Fruit fly (Drosophila melanogaster) whole organism, embryonic: ENCODE results near the gene nerfin-2.

Experiments
- Aef1 ChIP-seq: fragments of 200-800 bp; sonication (Bioruptor generic); IDR thresholded peaks from 3 replicates; pipeline ENCODE4 v1.3.6; 2022; ENCODE audit warnings: missing biosample characterization, missing genetic modification characterization
- CG10654 ChIP-seq: fragments of 200-800 bp; sonication (Bioruptor generic); optimal IDR thresholded peaks from 2 replicates; lab custom pipeline; 2016; ENCODE audit warnings: missing biosample characterization, missing genetic modification characterization
- CG14050 ChIP-seq: fragments of 200-800 bp; sonication (Bioruptor generic); IDR thresholded peaks from 3 replicates; pipeline ENCODE4 v1.3.6; 2022; ENCODE audit warnings: missing biosample characterization, missing genetic modification characterization
- CG14441 ChIP-seq: fragments of 200-800 bp; sonication (Bioruptor generic); IDR thresholded peaks from 2 replicates; pipeline ENCODE4 v1.3.6; 2022; ENCODE audit warnings: missing biosample characterization, missing genetic modification characterization
- CG15269 ChIP-seq: fragments of 200-800 bp; sonication (Bioruptor generic); optimal IDR thresholded peaks from 2 replicates; lab custom pipeline; 2018; ENCODE audit warnings: missing biosample characterization, mild to moderate bottlenecking, missing genetic modification characterization, moderate library complexity
- CG15479 ChIP-seq: fragments of 200-800 bp; sonication (Bioruptor generic); optimal IDR thresholded peaks from 3 replicates; lab custom pipeline; 2019; ENCODE audit warnings: missing biosample characterization, mild to moderate bottlenecking, missing genetic modification characterization, moderate library complexity
- CG15696 ChIP-seq: fragments of 200-800 bp; sonication (Bioruptor generic); optimal IDR thresholded peaks from 2 replicates; lab custom pipeline; 2019; ENCODE audit warnings: missing biosample characterization, mild to moderate bottlenecking, missing genetic modification characterization, moderate library complexity
- CG17328 ChIP-seq: fragments of 200-800 bp; sonication (Bioruptor generic); IDR thresholded peaks from 2 replicates; pipeline ENCODE4 v1.3.6; 2022; ENCODE audit warnings: missing biosample characterization, missing genetic modification characterization
- CG2889 ChIP-seq: fragments of 200-800 bp; sonication (Bioruptor generic); IDR thresholded peaks from 3 replicates; pipeline ENCODE4 v1.3.6; 2022; ENCODE audit warnings: missing biosample characterization, missing genetic modification characterization
- CG31224 ChIP-seq: fragments of 200-800 bp; sonication (Bioruptor generic); IDR thresholded peaks from 2 replicates; pipeline ENCODE4 v1.3.6; 2022; ENCODE audit warnings: missing biosample characterization, missing genetic modification characterization
- CG32532 ChIP-seq: fragments of 200-800 bp; sonication (Bioruptor generic); IDR thresholded peaks from 2 replicates; pipeline ENCODE4 v1.3.6; 2022; ENCODE audit warnings: missing biosample characterization, missing genetic modification characterization
- CG34376 ChIP-seq: fragments of 200-800 bp; sonication (Bioruptor generic); optimal IDR thresholded peaks from 2 replicates; lab custom pipeline; 2018; ENCODE audit warnings: missing biosample characterization, mild to moderate bottlenecking, missing genetic modification characterization
- CG3995 ChIP-seq: fragments of 200-800 bp; sonication (Bioruptor generic); optimal IDR thresholded peaks from 3 replicates; lab custom pipeline; 2016; ENCODE audit warnings: missing biosample characterization, missing genetic modification characterization
- CG4282 ChIP-seq: fragments of 200-800 bp; sonication (Bioruptor generic); optimal IDR thresholded peaks from 2 replicates; lab custom pipeline; 2016; ENCODE audit warnings: missing biosample characterization, missing genetic modification characterization
- CG4360 ChIP-seq: fragments of 200-800 bp; sonication (Bioruptor generic); IDR thresholded peaks from 2 replicates; pipeline ENCODE4 v1.3.6; 2022; ENCODE audit warnings: missing biosample characterization, missing genetic modification characterization
- CG4404 ChIP-seq: fragments of 200-800 bp; sonication (Bioruptor generic); IDR thresholded peaks from 2 replicates; pipeline ENCODE4 v1.3.6; 2022; ENCODE audit warnings: missing biosample characterization, missing genetic modification characterization
- CG5180 ChIP-seq: fragments of 200-800 bp; sonication (Bioruptor generic); optimal IDR thresholded peaks from 3 replicates; lab custom pipeline; 2017; ENCODE audit warnings: missing biosample characterization, missing genetic modification characterization, mild to moderate bottlenecking, moderate library complexity, missing genetic modification reagents
- CG5953 ChIP-seq: fragments of 200-800 bp; sonication (Bioruptor generic); IDR thresholded peaks from 2 replicates; pipeline ENCODE4 v1.3.6; 2022; ENCODE audit warnings: missing biosample characterization, missing genetic modification characterization
- CG7357 ChIP-seq: fragments of 200-800 bp; sonication (Bioruptor generic); IDR thresholded peaks from 3 replicates; pipeline ENCODE4 v1.3.6; 2022; ENCODE audit warnings: missing biosample characterization, missing genetic modification characterization
- CG7556 ChIP-seq: fragments of 200-800 bp; sonication (Bioruptor generic); optimal IDR thresholded peaks from 2 replicates; lab custom pipeline; 2017; ENCODE audit warnings: missing biosample characterization, mild to moderate bottlenecking, missing genetic modification characterization
- CG8388 ChIP-seq: fragments of 200-800 bp; sonication (Bioruptor generic); optimal IDR thresholded peaks from 2 replicates; lab custom pipeline; 2019; ENCODE audit warnings: missing biosample characterization, mild to moderate bottlenecking, missing genetic modification characterization, moderate library complexity
- CG8924 ChIP-seq: fragments of 200-800 bp; optimal IDR thresholded peaks from 3 replicates; lab custom pipeline; 2019; ENCODE audit warnings: missing biosample characterization, mild to moderate bottlenecking, missing genetic modification characterization, moderate library complexity
- CkIIα-i1 ChIP-seq: fragments of 200-800 bp; sonication (Bioruptor generic); IDR thresholded peaks from 2 replicates; pipeline ENCODE4 v1.3.6; 2022; ENCODE audit warnings: missing biosample characterization, missing genetic modification characterization
- D19A ChIP-seq: fragments of 200-800 bp; optimal IDR thresholded peaks from 3 replicates; lab custom pipeline; 2019; ENCODE audit warnings: missing biosample characterization, mild to moderate bottlenecking, missing genetic modification characterization, moderate library complexity
- Fer1 ChIP-seq: fragments of 200-800 bp; sonication (Bioruptor generic); optimal IDR thresholded peaks from 2 replicates; lab custom pipeline; 2017; ENCODE audit warnings: missing biosample characterization, mild to moderate bottlenecking, missing genetic modification characterization
- GATAe ChIP-seq: fragments of 200-800 bp; sonication (Bioruptor generic); conservative IDR thresholded peaks from 2 replicates; pipeline ENCODE4 v1.3.6; 2022; ENCODE audit warnings: missing biosample characterization, missing genetic modification characterization
- Nf-YC ChIP-seq: fragments of 200-800 bp; optimal IDR thresholded peaks from 3 replicates; lab custom pipeline; 2019; ENCODE audit warnings: missing biosample characterization, mild to moderate bottlenecking, missing genetic modification characterization, moderate library complexity
- ab ChIP-seq: fragments of 200-800 bp; sonication (Bioruptor generic); optimal IDR thresholded peaks from 2 replicates; lab custom pipeline; 2016; ENCODE audit warnings: missing biosample characterization, missing genetic modification characterization
- al ChIP-seq: fragments of 200-800 bp; sonication (Bioruptor generic); IDR thresholded peaks from 2 replicates; pipeline ENCODE4 v1.3.6; 2022; ENCODE audit warnings: missing biosample characterization, missing genetic modification characterization
- bab2 ChIP-seq: fragments of 200-800 bp; sonication (Bioruptor generic); optimal IDR thresholded peaks from 2 replicates; lab custom pipeline; 2016; ENCODE audit warnings: missing biosample characterization, missing genetic modification characterization
- ci ChIP-seq: fragments of 200-800 bp; sonication (Bioruptor generic); IDR thresholded peaks from 3 replicates; pipeline ENCODE4 v1.3.6; 2022; ENCODE audit warnings: missing biosample characterization, missing genetic modification characterization
- crp ChIP-seq, 2 experiments: fragments of 200-800 bp; sonication (Bioruptor generic); optimal IDR thresholded peaks; 2 replicates in 1 of 2; 3 replicates in 1 of 2; lab custom pipeline; 2017; ENCODE audit warnings: missing biosample characterization in 2 of 2, missing genetic modification characterization in 2 of 2, mild to moderate bottlenecking in 1 of 2, moderate library complexity in 1 of 2
- cwo ChIP-seq: fragments of 200-800 bp; sonication (Bioruptor generic); optimal IDR thresholded peaks from 3 replicates; lab custom pipeline; 2017; ENCODE audit warnings: missing biosample characterization, missing genetic modification characterization, mild to moderate bottlenecking, moderate library complexity, missing genetic modification reagents
- ems ChIP-seq: fragments of 200-800 bp; sonication (Bioruptor generic); optimal IDR thresholded peaks from 3 replicates; lab custom pipeline; 2016; ENCODE audit warnings: missing biosample characterization, missing genetic modification characterization
- fd96Cb ChIP-seq: fragments of 200-800 bp; sonication (Bioruptor generic); optimal IDR thresholded peaks from 2 replicates; lab custom pipeline; 2018; ENCODE audit warnings: missing biosample characterization, mild to moderate bottlenecking, missing genetic modification characterization, moderate library complexity
- gsb-n ChIP-seq: fragments of 200-800 bp; sonication (Bioruptor generic); optimal IDR thresholded peaks from 3 replicates; lab custom pipeline; 2018; ENCODE audit warnings: missing biosample characterization, mild to moderate bottlenecking, missing genetic modification characterization
- hbn ChIP-seq: fragments of 200-800 bp; sonication (Bioruptor generic); IDR thresholded peaks from 2 replicates; pipeline ENCODE4 v1.3.6; 2022; ENCODE audit warnings: missing biosample characterization, missing genetic modification characterization; ENCODE audit not compliant: partially characterized antibody
- lbe ChIP-seq: fragments of 200-800 bp; sonication (Bioruptor generic); optimal IDR thresholded peaks from 2 replicates; lab custom pipeline; 2016; ENCODE audit warnings: missing biosample characterization, mild to moderate bottlenecking, missing genetic modification characterization
- pan ChIP-seq, 4 experiments: fragments of >200 bp in 3 of 4; fragments of 200-800 bp in 1 of 4; sonication (Bioruptor generic) in 1 of 4; optimal IDR thresholded peaks in 3 of 4; IDR thresholded peaks in 1 of 4; 2 replicates each; pipeline versions ENCODE4 v1.3.6 to Lab custom; 2017 to 2022; ENCODE audit warnings: missing biosample characterization in 2 of 4, missing genetic modification characterization in 2 of 4, mixed read lengths in 1 of 4
- pros ChIP-seq: fragments of 200-800 bp; sonication (Bioruptor generic); optimal IDR thresholded peaks from 3 replicates; lab custom pipeline; 2019; ENCODE audit warnings: missing biosample characterization, mild to moderate bottlenecking, missing genetic modification characterization, moderate library complexity
- repo ChIP-seq: fragments of 200-800 bp; sonication (Bioruptor generic); optimal IDR thresholded peaks from 2 replicates; lab custom pipeline; 2016; ENCODE audit warnings: missing biosample characterization, missing genetic modification characterization
- sens ChIP-seq: fragments of 200-800 bp; sonication (Bioruptor generic); peaks from one replicate; lab custom pipeline; 2016; ENCODE audit warnings: missing biosample characterization, missing genetic modification characterization
- sim ChIP-seq: fragments of 200-800 bp; sonication (Bioruptor generic); IDR thresholded peaks from 2 replicates; pipeline ENCODE4 v1.3.6; 2022; ENCODE audit warnings: missing biosample characterization, missing genetic modification characterization
- sug ChIP-seq: fragments of 200-800 bp; optimal IDR thresholded peaks from 2 replicates; lab custom pipeline; 2019; ENCODE audit warnings: missing biosample characterization, mild to moderate bottlenecking, missing genetic modification characterization, moderate library complexity
- usp ChIP-seq: fragments of >200 bp; optimal IDR thresholded peaks from 2 replicates; lab custom pipeline; 2017; ENCODE audit warnings: missing biosample characterization, missing genetic modification characterization

Gene nerfin-2

DNA sequence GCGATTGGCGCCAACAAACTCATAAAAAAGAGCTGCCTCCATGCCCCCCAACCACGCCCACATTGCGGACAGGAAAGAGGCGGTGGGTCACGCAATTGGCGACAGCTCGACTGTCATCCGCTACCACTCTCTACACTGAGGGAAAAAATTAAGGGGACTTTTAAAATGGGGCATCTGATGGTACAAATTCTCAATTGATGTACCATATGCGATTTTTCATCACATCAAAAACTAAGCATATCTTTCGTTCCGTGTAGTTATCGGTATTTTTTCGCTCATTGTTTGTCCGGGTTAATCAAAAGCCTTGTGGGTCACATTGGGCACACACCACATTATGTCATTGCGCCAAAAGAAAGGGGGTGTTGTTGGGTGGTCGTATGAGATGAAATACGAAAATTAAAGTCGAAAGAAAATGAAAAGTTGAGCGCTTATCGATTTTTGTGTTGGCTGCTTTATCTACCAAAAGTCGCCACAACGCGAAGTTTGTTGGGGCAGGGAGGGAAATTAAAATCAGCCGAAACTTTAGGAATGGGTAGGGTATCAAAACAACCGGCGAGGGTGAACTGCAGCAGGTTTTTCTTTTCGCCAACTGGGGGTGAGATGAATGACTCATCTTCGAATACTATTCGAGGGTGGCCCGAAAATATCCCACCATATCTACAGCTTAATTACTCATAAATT lies 46.7 kb upstream of the nerfin-2 start (continued):
- TF ChIP-seq CG4282 (GFP tag; lab: Kevin White, UChicago) (no peak), CG5180 (GFP tag; lab: Kevin White, UChicago) (no peak), CG15269 (tag; lab: Kevin White, UChicago) (no peak), Nf-YC (tag; lab: Kevin White, UChicago) (no peak), bab2 (GFP tag; lab: Kevin White, UChicago) (peak; percentile 55), sug (tag; lab: Kevin White, UChicago) (no peak), sens (GFP tag; lab: Kevin White, UChicago) (no peak), crp (GFP tag; optimal IDR thresholded peaks at IDR 0.05; lab: Kevin White, UChicago) (no peak), lbe (GFP tag; lab: Kevin White, UChicago) (no peak), CG14441 (GFP tag; lab: Robert Waterston, UW) (peak; percentile 62), CG5953 (GFP tag; lab: Robert Waterston, UW) (no peak), al (no peak; the same call in 1 of the 2 replicates), CG8924 (no peak), CG2889 (GFP tag; lab: Robert Waterston, UW) (0 out of 3 replicates have a peak, but pooled peaks have one; percentile 34), Fer1 (GFP tag; lab: Kevin White, UChicago) (no peak), CG4360 (no peak), CG31224 (GFP tag; lab: Robert Waterston, UW) (0 out of 2 replicates have a peak, but pooled peaks have one; percentile 16), pan (optimal IDR thresholded peaks at IDR 0.05; lab: Kevin White, UChicago) (no peak), pan (GFP tag; optimal IDR thresholded peaks at IDR 0.05 in 1 of 2, IDR thresholded peaks at IDR 0.05 in 1 of 2) (peak in 1 of 2 experiments; percentile 54), CG10654 (no peak), gsb-n (tag; lab: Kevin White, UChicago) (no peak), CkIIα-i1 (GFP tag; lab: Robert Waterston, UW) (no peak), Aef1 (GFP tag; lab: Robert Waterston, UW) (0 out of 3 replicates have a peak, but pooled peaks have one; percentile 19), CG3995 (GFP tag; lab: Kevin White, UChicago) (no peak), CG32532 (GFP tag; lab: Robert Waterston, UW) (peak; percentile 75), repo (peak; percentile 26), ci (GFP tag; lab: Robert Waterston, UW) (0 out of 3 replicates have a peak, but pooled peaks have one; percentile 50), CG15696 (no peak), CG15479 (GFP tag; lab: Kevin White, UChicago) (no peak), CG17328 (GFP tag; lab: Robert Waterston, UW) (peak; percentile 29; the same call in 1 of the 2 replicates), cwo (GFP tag; lab: Kevin White, UChicago) (peak; percentile 37), fd96Cb (tag; lab: Kevin White, UChicago) (no peak), pros (GFP tag; lab: Kevin White, UChicago) (no peak), D19A (tag; lab: Kevin White, UChicago) (peak; percentile 67), CG8388 (GFP tag; lab: Kevin White, UChicago) (no peak), CG14050 (GFP tag; lab: Robert Waterston, UW) (no peak), ems (no peak), hbn (GFP tag; lab: Robert Waterston, UW) (no peak), CG7357 (GFP tag; lab: Robert Waterston, UW) (no peak), ab (no peak), CG34376 (GFP tag; lab: Kevin White, UChicago) (peak; percentile 30), CG4404 (GFP tag; lab: Robert Waterston, UW) (no peak), GATAe (GFP tag; lab: Robert Waterston, UW) (no peak), sim (GFP tag; lab: Robert Waterston, UW) (no peak), usp (no peak), CG7556 (GFP tag; lab: Kevin White, UChicago) (no peak)
